Fruit fly (Drosophila melanogaster) whole organism, embryonic: ENCODE data around the gene CG2528.

Source experiments
- Ada2b ChIP-seq: fragments of 200-800 bp; sonication (Bioruptor generic); IDR thresholded peaks from 2 replicates; pipeline ENCODE4 v1.3.6; 2022; ENCODE audit warnings: missing biosample characterization, missing genetic modification characterization
- Atf6 ChIP-seq: fragments of 200-800 bp; sonication (Bioruptor generic); IDR thresholded peaks from 2 replicates; pipeline ENCODE4 v1.3.6; 2022; ENCODE audit warnings: missing biosample characterization, missing genetic modification characterization
- Bgb ChIP-seq: fragments of 200-800 bp; sonication (Bioruptor generic); IDR thresholded peaks from 2 replicates; pipeline ENCODE4 v1.3.6; 2022; ENCODE audit warnings: missing biosample characterization, missing genetic modification characterization; ENCODE audit not compliant: partially characterized antibody
- Bteb2 ChIP-seq: fragments of 200-800 bp; sonication (Bioruptor generic); optimal IDR thresholded peaks from 2 replicates; lab custom pipeline; 2016; ENCODE audit warnings: missing biosample characterization, missing genetic modification characterization
- CG10431 ChIP-seq: fragments of 200-800 bp; sonication (Bioruptor generic); optimal IDR thresholded peaks from 3 replicates; lab custom pipeline; 2018; ENCODE audit warnings: missing biosample characterization, mild to moderate bottlenecking, missing genetic modification characterization
- CG15011 ChIP-seq: fragments of 200-800 bp; sonication (Bioruptor generic); optimal IDR thresholded peaks from 3 replicates; lab custom pipeline; 2018; ENCODE audit warnings: missing biosample characterization, mild to moderate bottlenecking, missing genetic modification characterization
- CG15479 ChIP-seq: fragments of 200-800 bp; sonication (Bioruptor generic); optimal IDR thresholded peaks from 3 replicates; lab custom pipeline; 2019; ENCODE audit warnings: missing biosample characterization, mild to moderate bottlenecking, missing genetic modification characterization, moderate library complexity
- CG15601 ChIP-seq: fragments of 200-800 bp; sonication (Bioruptor generic); optimal IDR thresholded peaks from 3 replicates; lab custom pipeline; 2019; ENCODE audit warnings: missing biosample characterization, mild to moderate bottlenecking, missing genetic modification characterization, moderate library complexity
- CG16813 ChIP-seq: fragments of 200-800 bp; sonication (Bioruptor generic); IDR thresholded peaks from 3 replicates; pipeline ENCODE4 v1.3.6; 2022; ENCODE audit warnings: missing biosample characterization, missing genetic modification characterization; ENCODE audit not compliant: partially characterized antibody
- CG16863 ChIP-seq: fragments of 200-800 bp; sonication (Bioruptor generic); optimal IDR thresholded peaks from 3 replicates; lab custom pipeline; 2016; ENCODE audit warnings: missing biosample characterization, missing genetic modification characterization
- CG17328 ChIP-seq: fragments of 200-800 bp; sonication (Bioruptor generic); IDR thresholded peaks from 2 replicates; pipeline ENCODE4 v1.3.6; 2022; ENCODE audit warnings: missing biosample characterization, missing genetic modification characterization
- CG1832 ChIP-seq: fragments of 200-800 bp; sonication (Bioruptor generic); optimal IDR thresholded peaks from 2 replicates; lab custom pipeline; 2017; ENCODE audit warnings: missing biosample characterization, mild to moderate bottlenecking, missing genetic modification characterization, inconsistent platforms
- CG4360 ChIP-seq: fragments of 200-800 bp; sonication (Bioruptor generic); IDR thresholded peaks from 2 replicates; pipeline ENCODE4 v1.3.6; 2022; ENCODE audit warnings: missing biosample characterization, missing genetic modification characterization
- CG7745 ChIP-seq: fragments of 200-800 bp; sonication (Bioruptor generic); optimal IDR thresholded peaks from 2 replicates; lab custom pipeline; 2018; ENCODE audit warnings: missing biosample characterization, mild to moderate bottlenecking, missing genetic modification characterization, moderate library complexity
- CG7786 ChIP-seq: fragments of 200-800 bp; sonication (Bioruptor generic); optimal IDR thresholded peaks from 2 replicates; lab custom pipeline; 2016; ENCODE audit warnings: missing biosample characterization, missing genetic modification characterization
- CG8944 ChIP-seq: fragments of 200-800 bp; sonication (Bioruptor generic); optimal IDR thresholded peaks from 3 replicates; lab custom pipeline; 2016; ENCODE audit warnings: missing biosample characterization, missing genetic modification characterization
- CG9437 ChIP-seq: fragments of 200-800 bp; sonication (Bioruptor generic); optimal IDR thresholded peaks from 2 replicates; lab custom pipeline; 2018; ENCODE audit warnings: missing biosample characterization, mild to moderate bottlenecking, missing genetic modification characterization
- CG9817 ChIP-seq: fragments of 200-800 bp; sonication (Bioruptor generic); optimal IDR thresholded peaks from 2 replicates; lab custom pipeline; 2018; ENCODE audit warnings: missing biosample characterization, mild to moderate bottlenecking, missing genetic modification characterization, moderate library complexity
- CG9876 ChIP-seq: fragments of 200-800 bp; sonication (Bioruptor generic); optimal IDR thresholded peaks from 2 replicates; lab custom pipeline; 2016; ENCODE audit warnings: missing biosample characterization, missing genetic modification characterization
- D ChIP-seq, 2 experiments: fragments of 200-800 bp in 1 of 2; fragments of >200 bp in 1 of 2; sonication (Bioruptor generic) in 1 of 2; optimal IDR thresholded peaks; 2 replicates in 1 of 2; 3 replicates in 1 of 2; lab custom pipeline; 2017; ENCODE audit warnings: mild to moderate bottlenecking in 1 of 2, missing biosample characterization in 1 of 2, missing genetic modification characterization in 1 of 2, missing genetic modification reagents in 1 of 2
- Dip3 ChIP-seq: fragments of 200-800 bp; sonication (Bioruptor generic); optimal IDR thresholded peaks from 3 replicates; lab custom pipeline; 2016; ENCODE audit warnings: missing biosample characterization, missing genetic modification characterization
- HLHmδ ChIP-seq: fragments of 200-800 bp; sonication (Bioruptor generic); optimal IDR thresholded peaks from 2 replicates; lab custom pipeline; 2018; ENCODE audit warnings: missing biosample characterization, mild to moderate bottlenecking, missing genetic modification characterization, moderate library complexity
- Hmr ChIP-seq: fragments of 200-800 bp; sonication (Bioruptor generic); optimal IDR thresholded peaks from 3 replicates; lab custom pipeline; 2017; ENCODE audit warnings: mild to moderate bottlenecking, missing biosample characterization, missing genetic modification reagents, missing genetic modification characterization
- Jarid2 ChIP-seq: fragments of 200-800 bp; sonication (Bioruptor generic); optimal IDR thresholded peaks from 3 replicates; lab custom pipeline; 2017; ENCODE audit warnings: mild to moderate bottlenecking, missing biosample characterization, missing genetic modification reagents, missing genetic modification characterization
- Meics ChIP-seq: fragments of 200-800 bp; sonication (Bioruptor generic); optimal IDR thresholded peaks from 2 replicates; lab custom pipeline; 2017; ENCODE audit warnings: missing biosample characterization, mild to moderate bottlenecking, missing genetic modification characterization
- Mrtf ChIP-seq: fragments of 200-800 bp; sonication (Bioruptor generic); IDR thresholded peaks from 3 replicates; pipeline ENCODE4 v1.3.6; 2022; ENCODE audit warnings: missing biosample characterization, missing genetic modification characterization
- Neu2 ChIP-seq: fragments of 200-800 bp; sonication (Bioruptor generic); optimal IDR thresholded peaks from 3 replicates; lab custom pipeline; 2016; ENCODE audit warnings: missing biosample characterization, missing genetic modification characterization, borderline replicate concordance
- Oli ChIP-seq: fragments of 200-800 bp; sonication (Bioruptor generic); optimal IDR thresholded peaks from 2 replicates; lab custom pipeline; 2018; ENCODE audit warnings: missing biosample characterization, mild to moderate bottlenecking, missing genetic modification characterization, moderate library complexity
- Side ChIP-seq: fragments of 200-800 bp; sonication (Bioruptor generic); optimal IDR thresholded peaks from 2 replicates; lab custom pipeline; 2016; ENCODE audit warnings: missing biosample characterization, missing genetic modification characterization
- Sox102F ChIP-seq: fragments of 200-800 bp; sonication (Bioruptor generic); optimal IDR thresholded peaks from 2 replicates; lab custom pipeline; 2018; ENCODE audit warnings: missing biosample characterization, mild to moderate bottlenecking, missing genetic modification characterization, moderate library complexity
- Xrp1 ChIP-seq: fragments of 200-800 bp; sonication (Bioruptor generic); IDR thresholded peaks from 2 replicates; pipeline ENCODE4 v1.3.6; 2022; ENCODE audit warnings: missing biosample characterization, missing genetic modification characterization
- ara ChIP-seq: fragments of 200-800 bp; sonication (Bioruptor generic); IDR thresholded peaks from 2 replicates; pipeline ENCODE4 v1.3.6; 2022; ENCODE audit warnings: missing biosample characterization, missing genetic modification characterization
- bsh ChIP-seq, 2 experiments: fragments of 200-800 bp; sonication (Bioruptor generic); optimal IDR thresholded peaks; 2 replicates each; lab custom pipeline; 2017 to 2018; ENCODE audit warnings: mild to moderate bottlenecking in 2 of 2, missing biosample characterization in 2 of 2, missing genetic modification characterization in 2 of 2, moderate library complexity in 1 of 2
- croc ChIP-seq: fragments of 200-800 bp; sonication (Bioruptor generic); conservative IDR thresholded peaks from 3 replicates; pipeline ENCODE4 v1.3.6; 2022; ENCODE audit warnings: missing biosample characterization, missing genetic modification characterization
- gcm2 ChIP-seq: fragments of 200-800 bp; sonication (Bioruptor generic); optimal IDR thresholded peaks from 2 replicates; lab custom pipeline; 2016; ENCODE audit warnings: missing biosample characterization, missing genetic modification characterization
- gfzf ChIP-seq: fragments of 200-800 bp; sonication (Bioruptor generic); optimal IDR thresholded peaks from 2 replicates; lab custom pipeline; 2016; ENCODE audit warnings: missing biosample characterization, mild to moderate bottlenecking, missing genetic modification characterization, moderate library complexity
- grau ChIP-seq: fragments of 200-800 bp; optimal IDR thresholded peaks from 3 replicates; lab custom pipeline; 2019; ENCODE audit warnings: missing biosample characterization, mild to moderate bottlenecking, missing genetic modification characterization, moderate library complexity
- hbn ChIP-seq: fragments of 200-800 bp; sonication (Bioruptor generic); IDR thresholded peaks from 2 replicates; pipeline ENCODE4 v1.3.6; 2022; ENCODE audit warnings: missing biosample characterization, missing genetic modification characterization; ENCODE audit not compliant: partially characterized antibody
- kni ChIP-seq: fragments of 200-800 bp; sonication (Bioruptor generic); optimal IDR thresholded peaks from 3 replicates; lab custom pipeline; 2017; ENCODE audit warnings: mild to moderate bottlenecking, missing biosample characterization, missing genetic modification reagents, missing genetic modification characterization
- lbe ChIP-seq: fragments of 200-800 bp; sonication (Bioruptor generic); optimal IDR thresholded peaks from 2 replicates; lab custom pipeline; 2016; ENCODE audit warnings: missing biosample characterization, mild to moderate bottlenecking, missing genetic modification characterization
- nau ChIP-seq: fragments of 200-800 bp; sonication (Bioruptor generic); optimal IDR thresholded peaks from 3 replicates; lab custom pipeline; 2017; ENCODE audit warnings: missing biosample characterization, mild to moderate bottlenecking, missing genetic modification characterization, missing genetic modification reagents
- nerfin-1 ChIP-seq: fragments of 200-800 bp; sonication (Bioruptor generic); optimal IDR thresholded peaks from 3 replicates; lab custom pipeline; 2019; ENCODE audit warnings: missing biosample characterization, mild to moderate bottlenecking, missing genetic modification characterization, moderate library complexity
- pb ChIP-seq: fragments of 200-800 bp; sonication (Bioruptor generic); optimal IDR thresholded peaks from 3 replicates; lab custom pipeline; 2016; ENCODE audit warnings: missing biosample characterization, missing genetic modification characterization
- psq ChIP-seq: fragments of 200-800 bp; sonication (Bioruptor generic); optimal IDR thresholded peaks from 2 replicates; lab custom pipeline; 2017; ENCODE audit warnings: missing biosample characterization, missing genetic modification characterization
- pzg ChIP-seq: fragments of 200-800 bp; sonication (Bioruptor generic); optimal IDR thresholded peaks from 3 replicates; lab custom pipeline; 2018; ENCODE audit warnings: missing biosample characterization, mild to moderate bottlenecking, missing genetic modification characterization, moderate library complexity
- rib ChIP-seq: fragments of 200-800 bp; sonication (Bioruptor generic); IDR thresholded peaks from 2 replicates; pipeline ENCODE4 v1.3.6; 2022; ENCODE audit warnings: missing biosample characterization, missing genetic modification characterization
- seq ChIP-seq: fragments of 200-800 bp; sonication (Bioruptor generic); IDR thresholded peaks from 2 replicates; pipeline ENCODE4 v1.3.6; 2022; ENCODE audit warnings: missing biosample characterization, missing genetic modification characterization
- slou ChIP-seq: fragments of 200-800 bp; sonication (Bioruptor generic); optimal IDR thresholded peaks from 3 replicates; lab custom pipeline; 2016; ENCODE audit warnings: missing biosample characterization, missing genetic modification characterization
- tll ChIP-seq, 2 experiments: fragments of 200-800 bp in 1 of 2; fragments of >200 bp in 1 of 2; sonication (Bioruptor generic) in 1 of 2; optimal IDR thresholded peaks; 2 replicates each; lab custom pipeline; 2017 to 2019; ENCODE audit warnings: missing biosample characterization in 2 of 2, missing genetic modification characterization in 2 of 2, mild to moderate bottlenecking in 1 of 2, moderate library complexity in 1 of 2

Gene CG2528

dm6 chr2L:22018861-22019270, 26.1 kb upstream of the CG2528 start, which contains the start of gene tio (continued):
- TF ChIP-seq Bgb (GFP tag; lab: Robert Waterston, UW), result no peak
- peak; percentile 43 for TF ChIP-seq CG1832
- no peak for TF ChIP-seq gfzf (GFP tag; lab: Kevin White, UChicago)
- TF ChIP-seq ara, result no peak
- peak; percentile 17 for TF ChIP-seq pb (GFP tag; lab: Kevin White, UChicago)
- peak; percentile 18; the same call in 1 of the 3 replicates for TF ChIP-seq CG16813
- peak; percentile 51 for TF ChIP-seq Side (GFP tag; lab: Kevin White, UChicago)
- TF ChIP-seq Neu2 (GFP tag; lab: Kevin White, UChicago), result peak; percentile 32
- no peak for TF ChIP-seq pzg (GFP tag; lab: Kevin White, UChicago)
- no peak for TF ChIP-seq Bteb2
- TF ChIP-seq HLHmδ (GFP tag; lab: Kevin White, UChicago), result peak; percentile 43
- no peak for TF ChIP-seq Xrp1 (GFP tag; lab: Robert Waterston, UW)
- no peak for TF ChIP-seq CG16863 (GFP tag; lab: Kevin White, UChicago)
- no peak for TF ChIP-seq croc (GFP tag; lab: Robert Waterston, UW)
- TF ChIP-seq CG9817 (tag; lab: Kevin White, UChicago), result no peak
- TF ChIP-seq Atf6, result 0 out of 2 replicates have a peak, but pooled peaks have one; percentile 23
- peak; percentile 84 for TF ChIP-seq kni
- TF ChIP-seq CG8944 (GFP tag; lab: Kevin White, UChicago), result no peak
- TF ChIP-seq hbn (GFP tag; lab: Robert Waterston, UW), result peak; percentile 61
- no peak for TF ChIP-seq psq
- no peak for TF ChIP-seq grau (tag; lab: Kevin White, UChicago)
- no peak for TF ChIP-seq Oli
- TF ChIP-seq seq, result no peak
- no peak for TF ChIP-seq slou (GFP tag; lab: Kevin White, UChicago)
- TF ChIP-seq tll (GFP tag; optimal IDR thresholded peaks at IDR 0.05; lab: Kevin White, UChicago), result peak in 1 of 2 experiments; percentile 18
- TF ChIP-seq gcm2 (GFP tag; lab: Kevin White, UChicago), result no peak
- TF ChIP-seq CG7745 (tag; lab: Kevin White, UChicago), result no peak
- peak; percentile 22 for TF ChIP-seq nau (GFP tag; lab: Kevin White, UChicago)
- TF ChIP-seq CG15601 (tag; lab: Kevin White, UChicago), result peak; percentile 58
- no peak for TF ChIP-seq CG4360 (GFP tag; lab: Robert Waterston, UW)
- no peak for TF ChIP-seq Jarid2
- TF ChIP-seq CG9876 (GFP tag; lab: Kevin White, UChicago), result no peak
- no peak for TF ChIP-seq Dip3 (GFP tag; lab: Kevin White, UChicago)
- no peak for TF ChIP-seq Meics (GFP tag; lab: Kevin White, UChicago)
- TF ChIP-seq Ada2b (GFP tag; lab: Robert Waterston, UW), result no peak
- TF ChIP-seq CG17328, result no peak
- TF ChIP-seq CG9437 (GFP tag; lab: Kevin White, UChicago), result no peak
- TF ChIP-seq bsh (GFP tag; optimal IDR thresholded peaks at IDR 0.05; lab: Kevin White, UChicago), result peak in 1 of 2 experiments; percentile 16
- no peak for TF ChIP-seq Mrtf (GFP tag; lab: Robert Waterston, UW)
- no peak for TF ChIP-seq CG10431 (GFP tag; lab: Kevin White, UChicago)
- no peak for TF ChIP-seq D (optimal IDR thresholded peaks at IDR 0.05; lab: Kevin White, UChicago)
- no peak for TF ChIP-seq D (GFP tag; optimal IDR thresholded peaks at IDR 0.05; lab: Kevin White, UChicago)
- no peak for TF ChIP-seq nerfin-1 (tag; lab: Kevin White, UChicago)
- TF ChIP-seq Sox102F (GFP tag; lab: Kevin White, UChicago), result no peak
- TF ChIP-seq rib (GFP tag; lab: Robert Waterston, UW), result peak; percentile 16; the same call in 1 of the 2 replicates
- TF ChIP-seq CG7786 (GFP tag; lab: Kevin White, UChicago), result no peak
- no peak for TF ChIP-seq Hmr (GFP tag; lab: Kevin White, UChicago)
- TF ChIP-seq CG15479 (GFP tag; lab: Kevin White, UChicago), result no peak
- peak; percentile 60 for TF ChIP-seq lbe (GFP tag; lab: Kevin White, UChicago)
- TF ChIP-seq CG15011, result no peak
